Worm (Caenorhabditis elegans) whole organism, late embryonic: ENCODE results near the gene srg-24.

Experiments
- Y22D7AL.16 ChIP-seq: sonication (generic microtip); optimal IDR thresholded peaks from 2 replicates; lab custom pipeline; 2016; ENCODE audit warnings: missing genetic modification characterization, missing compliant biosample characterization
- ceh-22 ChIP-seq: sonication (generic microtip); optimal IDR thresholded peaks from 2 replicates; lab custom pipeline; 2017; ENCODE audit warnings: missing biosample characterization, missing genetic modification characterization
- ceh-24 ChIP-seq: sonication (generic microtip); optimal IDR thresholded peaks from 2 replicates; lab custom pipeline; 2016; ENCODE audit warnings: mild to moderate bottlenecking, missing genetic modification characterization, missing compliant biosample characterization
- elt-2 ChIP-seq: sonication (generic microtip); optimal IDR thresholded peaks from 2 replicates; lab custom pipeline; 2016; ENCODE audit warnings: missing genetic modification reagents, missing genetic modification characterization, missing compliant biosample characterization
- elt-4 ChIP-seq: sonication (generic microtip); optimal IDR thresholded peaks from 2 replicates; lab custom pipeline; 2016; ENCODE audit warnings: missing genetic modification characterization, missing compliant biosample characterization
- ets-4 ChIP-seq: sonication (generic microtip); optimal IDR thresholded peaks from 2 replicates; lab custom pipeline; 2016; ENCODE audit warnings: missing genetic modification characterization, missing compliant biosample characterization
- fkh-10 ChIP-seq: fragments of 150-350 bp; optimal IDR thresholded peaks from 2 replicates; lab custom pipeline; 2014; ENCODE audit warnings: missing biosample characterization, missing genetic modification reagents, missing genetic modification characterization
- hlh-30 ChIP-seq: sonication (generic microtip); optimal IDR thresholded peaks from 2 replicates; lab custom pipeline; 2017; ENCODE audit warnings: antibody characterized with exemption, missing genetic modification characterization, missing compliant biosample characterization; ENCODE audit not compliant: insufficient read depth
- nfya-1 ChIP-seq: sonication (generic microtip); optimal IDR thresholded peaks from 2 replicates; lab custom pipeline; 2017; ENCODE audit warnings: missing genetic modification characterization, mild to moderate bottlenecking, missing compliant biosample characterization, antibody characterized with exemption, moderate library complexity
- pag-3 ChIP-seq: sonication (generic microtip); optimal IDR thresholded peaks from 2 replicates; lab custom pipeline; 2016; ENCODE audit warnings: missing compliant biosample characterization, missing genetic modification characterization, borderline replicate concordance
- pqm-1 ChIP-seq: sonication (generic microtip); optimal IDR thresholded peaks from 2 replicates; lab custom pipeline; 2016; ENCODE audit warnings: missing genetic modification characterization, missing compliant biosample characterization
- rnt-1 ChIP-seq: sonication (generic microtip); optimal IDR thresholded peaks from 2 replicates; lab custom pipeline; 2016; ENCODE audit warnings: missing genetic modification characterization, missing compliant biosample characterization
- tbx-2 ChIP-seq: sonication (generic microtip); optimal IDR thresholded peaks from 2 replicates; lab custom pipeline; 2016; ENCODE audit warnings: missing genetic modification characterization, missing compliant biosample characterization
- unc-86 ChIP-seq: sonication (generic microtip); optimal IDR thresholded peaks from 2 replicates; lab custom pipeline; 2016; ENCODE audit warnings: missing genetic modification characterization, missing compliant biosample characterization

DNA sequence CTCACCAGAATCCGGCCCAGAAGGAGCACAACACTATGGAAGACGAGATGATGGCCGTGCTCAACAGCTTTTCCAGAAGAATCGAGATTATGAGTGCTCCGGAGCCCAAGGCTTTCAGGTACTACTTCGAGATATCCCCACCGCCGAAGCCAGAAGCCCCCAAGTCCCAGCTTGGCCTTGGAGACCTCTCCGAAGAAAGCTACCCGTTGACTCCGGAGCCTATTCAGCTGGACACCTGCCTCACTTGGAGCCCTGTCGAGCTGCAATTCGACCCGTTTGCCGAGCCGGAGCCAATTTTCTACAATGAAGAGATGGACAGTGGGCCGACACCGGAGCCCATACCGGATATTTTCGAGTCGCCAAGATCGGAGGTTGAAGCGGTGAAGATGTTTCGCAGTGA is 38.8 kb downstream of the srg-24 start:
- TF ChIP-seq nfya-1 (no peak), ets-4 (no peak), unc-86 (tag; lab: Kevin White, UChicago) (no peak), pag-3 (tag; lab: Kevin White, UChicago) (no peak), Y22D7AL.16 (tag; lab: Kevin White, UChicago) (no peak), ceh-24 (no peak), ceh-22 (no peak), fkh-10 (no peak), pqm-1 (tag; lab: Kevin White, UChicago) (no peak), tbx-2 (tag; lab: Kevin White, UChicago) (no peak), elt-4 (no peak), elt-2 (tag; lab: Kevin White, UChicago) (no peak), rnt-1 (tag; lab: Kevin White, UChicago) (no peak), hlh-30 (tag; lab: Kevin White, UChicago) (no peak)
